Worm (Caenorhabditis elegans) whole organism, mixed stage, embryonic: ENCODE data around the gene math-22.

Experiments used
- lin-13 ChIP-seq: fragments of 150-350 bp; optimal IDR thresholded peaks from 2 replicates; lab custom pipeline; 2014; ENCODE audit warnings: missing biosample characterization, missing genetic modification characterization
- nhr-237 ChIP-seq: fragments of 150-350 bp; optimal IDR thresholded peaks from 2 replicates; lab custom pipeline; 2014; ENCODE audit warnings: missing biosample characterization, missing genetic modification characterization
- nhr-76 ChIP-seq: sonication (generic microtip); optimal IDR thresholded peaks from 2 replicates; lab custom pipeline; 2017; ENCODE audit warnings: missing biosample characterization, missing genetic modification characterization
- unc-39 ChIP-seq: fragments of 150-350 bp; optimal IDR thresholded peaks from 2 replicates; lab custom pipeline; 2014; ENCODE audit warnings: missing biosample characterization, missing genetic modification characterization

DNA sequence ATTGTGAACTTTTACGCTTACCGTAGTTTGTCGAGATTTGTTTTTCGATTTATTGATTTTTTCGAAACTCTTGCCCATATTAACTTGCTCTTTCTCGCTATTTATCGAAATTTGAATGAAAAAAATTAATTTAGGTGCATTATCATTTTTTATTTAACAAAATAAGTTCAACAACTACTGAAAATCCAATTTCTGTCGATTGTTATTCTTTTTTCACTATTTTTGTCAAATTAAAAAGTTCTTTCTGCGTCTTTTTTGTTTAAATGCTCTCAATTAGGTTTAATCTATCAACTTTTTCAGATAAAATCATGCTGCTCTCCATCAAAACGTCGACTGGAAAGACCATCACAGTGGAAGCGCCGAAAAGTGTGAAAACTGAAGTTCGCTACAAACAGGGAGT is 21.0 kb downstream of the math-22 start, which contains the start of gene F52C6.2:
- no peak for TF ChIP-seq nhr-237
- TF ChIP-seq unc-39: no peak
- no peak for TF ChIP-seq nhr-76 (tag; lab: Kevin White, UChicago)
- no peak for TF ChIP-seq lin-13 (tag; lab: Kevin White, UChicago)
